Worm (Caenorhabditis elegans) whole organism, L4/young adult: Measurements from ENCODE around the gene esyt-2.

Source experiments
- W03F9.2 ChIP-seq: fragments of 150-350 bp; optimal IDR thresholded peaks from 2 replicates; lab custom pipeline; 2014; ENCODE audit warnings: missing biosample characterization, missing genetic modification characterization
- dao-5 ChIP-seq: sonication (generic microtip); optimal IDR thresholded peaks from 2 replicates; lab custom pipeline; 2016; ENCODE audit warnings: missing genotype, missing genetic modification characterization, moderate library complexity, missing compliant biosample characterization
- him-1 ChIP-seq: sonication (generic microtip); optimal IDR thresholded peaks from 2 replicates; lab custom pipeline; 2016; ENCODE audit warnings: missing genotype, missing genetic modification reagents, missing genetic modification characterization, missing compliant biosample characterization

DNA sequence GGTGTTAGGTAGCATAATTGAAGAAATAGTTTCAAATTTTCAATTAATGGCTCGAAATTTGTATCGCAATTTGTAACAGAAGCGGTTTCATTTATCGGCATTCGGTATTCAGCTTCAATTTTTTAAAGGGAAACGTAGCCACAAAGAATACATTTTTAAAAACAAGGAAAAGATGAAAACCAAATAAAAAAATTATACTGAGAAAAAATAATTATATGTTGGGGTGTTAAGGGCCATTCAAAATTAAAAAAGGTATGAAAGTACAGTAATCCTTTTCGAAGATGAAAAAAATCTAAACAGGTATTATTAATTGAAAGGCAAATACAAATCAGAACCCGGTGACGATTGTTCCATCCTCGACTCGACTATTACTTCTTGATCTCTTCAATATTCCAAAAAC, 27.5 kb upstream of the esyt-2 start, which contains the start of gene srg-1:
- TF ChIP-seq W03F9.2 (tag; lab: Kevin White, UChicago) (no peak), him-1 (tag; lab: Kevin White, UChicago) (no peak), dao-5 (tag; lab: Kevin White, UChicago) (no peak)
